Worm (Caenorhabditis elegans): Measurements from ENCODE around the gene F15G9.6.

DNA sequence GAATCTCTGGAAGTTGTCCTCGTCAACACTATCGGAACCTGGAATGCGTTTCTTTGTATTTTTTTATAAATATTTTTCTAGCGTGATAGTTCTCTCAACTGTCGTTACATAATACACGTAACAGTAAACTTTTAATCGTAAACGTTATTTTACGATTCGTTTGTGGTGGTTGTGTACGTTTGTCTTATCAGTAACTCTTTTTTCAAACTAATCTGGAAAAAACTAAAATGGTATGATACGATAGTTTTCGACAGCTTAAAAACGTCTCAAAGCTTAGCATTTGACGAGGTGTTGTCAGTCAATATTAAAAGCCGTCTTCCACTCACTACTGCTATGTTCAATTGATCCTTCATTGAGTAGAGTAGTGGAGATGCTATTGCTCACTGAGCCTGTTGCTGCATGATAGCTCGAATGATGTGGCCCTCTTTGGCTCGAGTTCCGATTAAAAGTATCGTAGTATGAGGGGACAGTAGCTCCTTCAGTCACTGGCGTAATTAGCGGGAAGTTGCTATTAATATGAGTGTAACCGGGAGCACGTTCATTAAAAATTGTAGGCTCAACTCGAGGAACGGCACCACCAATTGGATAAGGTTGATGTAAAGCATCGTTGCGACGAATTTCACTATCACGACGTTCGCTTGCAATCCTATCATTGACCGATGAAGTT is 32.6 kb upstream of the F15G9.6 start:
- TF ChIP-seq ztf-11 (tag; optimal IDR thresholded peaks at IDR 0.05), result no peak
- no peak for TF ChIP-seq nhr-12 (tag; optimal IDR thresholded peaks at IDR 0.05)
- TF ChIP-seq lsy-2 (tag; optimal IDR thresholded peaks at IDR 0.05), result no peak
